Fruit fly (Drosophila melanogaster): ENCODE results near the gene IntS11.

The IntS11 gene

dm6 chr3R:29762297-29762696 lies 17.2 kb downstream of the IntS11 start:
- TF ChIP-seq CG15710 (tag; optimal IDR thresholded peaks at IDR 0.05), result peak; percentile 50
- peak; percentile 3 for TF ChIP-seq CG9948 (tag; optimal IDR thresholded peaks at IDR 0.05)
- no peak for TF ChIP-seq gl (tag; optimal IDR thresholded peaks at IDR 0.05)
- TF ChIP-seq CG32121 (GFP tag; IDR thresholded peaks at IDR 0.05), result no peak
- TF ChIP-seq rn (GFP tag; IDR thresholded peaks at IDR 0.05), result no peak
- TF ChIP-seq Ets98B (GFP tag; IDR thresholded peaks at IDR 0.05), result no peak
- TF ChIP-seq CG4496 (GFP tag; IDR thresholded peaks at IDR 0.05), result peak; percentile 29; the same call in 1 of the 3 replicates
- peak; percentile 12 for TF ChIP-seq CG34367 (tag; optimal IDR thresholded peaks at IDR 0.05)
- TF ChIP-seq Snoo (tag; optimal IDR thresholded peaks at IDR 0.05), result peak; percentile 71
- TF ChIP-seq CG14655 (GFP tag; optimal IDR thresholded peaks at IDR 0.05), result peak; percentile 34
- TF ChIP-seq CG8301 (tag; optimal IDR thresholded peaks at IDR 0.05), result peak; percentile 14
- TF ChIP-seq EcR (GFP tag; optimal IDR thresholded peaks at IDR 0.05), result no peak
- peak; percentile 31 for TF ChIP-seq Pif1A (GFP tag; optimal IDR thresholded peaks at IDR 0.05)
- peak; percentile 59 for TF ChIP-seq CG8159 (tag; optimal IDR thresholded peaks at IDR 0.05)
- peak; percentile 12 for TF ChIP-seq CG17806 (tag; optimal IDR thresholded peaks at IDR 0.05)
- TF ChIP-seq CG13204 (GFP tag; optimal IDR thresholded peaks at IDR 0.05), result no peak
- no peak for TF ChIP-seq CG10348 (GFP tag; IDR thresholded peaks at IDR 0.05)
- TF ChIP-seq fd96Ca (GFP tag; IDR thresholded peaks at IDR 0.05), result 0 out of 3 replicates have a peak, but pooled peaks have one; percentile 31
- TF ChIP-seq D1 (tag; optimal IDR thresholded peaks at IDR 0.05), result no peak
- TF ChIP-seq Pif1B (GFP tag; optimal IDR thresholded peaks at IDR 0.05), result peak; percentile 2
- TF ChIP-seq CG12605 (GFP tag; IDR thresholded peaks at IDR 0.05), result no peak

- TF ChIP-seq CG8159 (tag; optimal IDR thresholded peaks at IDR 0.05) (peak; percentile 85), EcR (GFP tag; optimal IDR thresholded peaks at IDR 0.05) (peak; percentile 51), CG17806 (tag; optimal IDR thresholded peaks at IDR 0.05) (peak; percentile 81), CG34367 (tag; optimal IDR thresholded peaks at IDR 0.05) (peak; percentile 72), CG4496 (GFP tag; IDR thresholded peaks at IDR 0.05) (peak; percentile 85), Snoo (tag; optimal IDR thresholded peaks at IDR 0.05) (peak; percentile 93), Pif1A (GFP tag; optimal IDR thresholded peaks at IDR 0.05) (peak; percentile 93), CG15710 (tag; optimal IDR thresholded peaks at IDR 0.05) (peak; percentile 83), D1 (tag; optimal IDR thresholded peaks at IDR 0.05) (peak; percentile 46), CG9948 (tag; optimal IDR thresholded peaks at IDR 0.05) (peak; percentile 75), CG32121 (GFP tag; IDR thresholded peaks at IDR 0.05) (peak; percentile 58), CG12605 (GFP tag; IDR thresholded peaks at IDR 0.05) (peak; percentile 56), Pif1B (GFP tag; optimal IDR thresholded peaks at IDR 0.05) (peak; percentile 74), CG8301 (tag; optimal IDR thresholded peaks at IDR 0.05) (peak; percentile 70), gl (tag; optimal IDR thresholded peaks at IDR 0.05) (peak; percentile 52), Ets98B (GFP tag; IDR thresholded peaks at IDR 0.05) (peak; percentile 72), fd96Ca (GFP tag; IDR thresholded peaks at IDR 0.05) (peak; percentile 77), CG13204 (GFP tag; optimal IDR thresholded peaks at IDR 0.05) (peak; percentile 36), CG14655 (GFP tag; optimal IDR thresholded peaks at IDR 0.05) (peak; percentile 71), rn (GFP tag; IDR thresholded peaks at IDR 0.05) (peak; percentile 69), CG10348 (GFP tag; IDR thresholded peaks at IDR 0.05) (no peak)
These were observed 18.0 kb downstream of the IntS11 start for dm6 chr3R:29763154-29763553.

DNA sequence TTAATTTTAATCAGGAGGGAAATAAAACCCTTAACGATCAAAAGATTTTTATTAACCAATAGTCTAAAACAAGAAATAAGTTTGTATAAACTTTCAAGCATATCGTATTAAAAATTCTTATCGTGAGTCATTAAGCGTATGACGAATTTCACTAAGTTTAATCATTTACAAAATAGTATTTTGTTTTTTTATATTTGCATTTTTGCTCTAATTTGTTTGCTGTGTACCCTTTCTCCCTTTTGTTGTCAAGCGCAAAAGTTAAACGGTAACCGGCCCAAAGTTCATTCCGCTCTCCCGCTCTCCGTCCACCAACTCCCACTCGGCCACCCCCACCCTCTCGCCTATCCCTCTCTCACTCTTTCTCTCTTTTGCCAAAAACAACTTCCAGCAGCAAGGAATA lies 18.7 kb downstream of the IntS11 start:
- no peak for TF ChIP-seq Pif1A (GFP tag; optimal IDR thresholded peaks at IDR 0.05)
- no peak for TF ChIP-seq Snoo (tag; optimal IDR thresholded peaks at IDR 0.05)
- TF ChIP-seq Pif1B (GFP tag; optimal IDR thresholded peaks at IDR 0.05), result no peak
- no peak for TF ChIP-seq CG8301 (tag; optimal IDR thresholded peaks at IDR 0.05)
- peak; percentile 29 for TF ChIP-seq CG14655 (GFP tag; optimal IDR thresholded peaks at IDR 0.05)
- no peak for TF ChIP-seq rn (GFP tag; IDR thresholded peaks at IDR 0.05)
- TF ChIP-seq CG13204 (GFP tag; optimal IDR thresholded peaks at IDR 0.05), result no peak
- TF ChIP-seq CG15710 (tag; optimal IDR thresholded peaks at IDR 0.05), result no peak
- peak; percentile 22 for TF ChIP-seq CG17806 (tag; optimal IDR thresholded peaks at IDR 0.05)
- no peak for TF ChIP-seq CG32121 (GFP tag; IDR thresholded peaks at IDR 0.05)
- no peak for TF ChIP-seq CG4496 (GFP tag; IDR thresholded peaks at IDR 0.05)
- no peak for TF ChIP-seq CG12605 (GFP tag; IDR thresholded peaks at IDR 0.05)
- no peak for TF ChIP-seq D1 (tag; optimal IDR thresholded peaks at IDR 0.05)
- TF ChIP-seq CG8159 (tag; optimal IDR thresholded peaks at IDR 0.05), result peak; percentile 43
- no peak for TF ChIP-seq CG9948 (tag; optimal IDR thresholded peaks at IDR 0.05)
- no peak for TF ChIP-seq Ets98B (GFP tag; IDR thresholded peaks at IDR 0.05)
- TF ChIP-seq CG34367 (tag; optimal IDR thresholded peaks at IDR 0.05), result no peak
- no peak for TF ChIP-seq EcR (GFP tag; optimal IDR thresholded peaks at IDR 0.05)
- TF ChIP-seq CG10348 (GFP tag; IDR thresholded peaks at IDR 0.05), result no peak
- TF ChIP-seq gl (tag; optimal IDR thresholded peaks at IDR 0.05), result no peak
- TF ChIP-seq fd96Ca (GFP tag; IDR thresholded peaks at IDR 0.05), result no peak

DNA sequence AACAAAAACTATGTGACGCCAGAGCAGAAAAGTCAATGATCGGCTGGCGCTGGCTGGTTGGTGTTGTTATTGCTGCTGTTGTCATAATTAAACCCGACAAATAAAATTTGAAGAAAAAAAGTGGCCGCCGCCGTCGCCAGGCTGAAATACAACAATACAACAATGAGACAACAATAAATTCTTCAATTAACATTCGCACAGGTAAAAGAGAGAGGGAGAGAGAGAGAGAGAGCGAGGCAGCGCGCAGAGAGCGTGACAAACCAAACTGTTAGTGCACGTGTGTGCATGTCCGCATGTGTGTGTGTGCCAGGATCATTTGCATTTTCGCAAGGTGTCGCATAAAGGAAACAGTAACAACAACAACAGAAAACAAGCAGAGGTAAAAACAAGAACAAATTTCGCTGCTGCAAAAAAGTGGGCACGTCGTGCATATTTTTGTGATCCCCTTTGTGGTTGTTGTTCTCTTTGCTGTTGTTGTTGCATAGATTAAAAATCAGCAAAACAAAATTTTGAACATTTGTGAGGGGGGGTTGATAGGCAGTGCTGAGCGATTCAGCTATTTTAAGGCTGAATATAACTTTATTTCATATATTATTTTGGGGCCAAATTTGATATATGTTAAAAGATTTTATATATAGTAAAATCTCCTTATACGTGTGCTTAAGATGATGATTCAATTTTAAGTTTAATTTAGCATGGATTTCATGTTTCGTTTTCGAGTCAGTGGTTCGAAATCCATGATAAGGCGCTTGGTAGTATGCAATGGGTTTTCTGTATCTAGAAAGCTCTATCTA lies 19.3 kb downstream of the IntS11 start:
- TF ChIP-seq D1 (tag; optimal IDR thresholded peaks at IDR 0.05) (no peak), CG13204 (GFP tag; optimal IDR thresholded peaks at IDR 0.05) (peak; percentile 11), EcR (GFP tag; optimal IDR thresholded peaks at IDR 0.05) (peak; percentile 95)

DNA sequence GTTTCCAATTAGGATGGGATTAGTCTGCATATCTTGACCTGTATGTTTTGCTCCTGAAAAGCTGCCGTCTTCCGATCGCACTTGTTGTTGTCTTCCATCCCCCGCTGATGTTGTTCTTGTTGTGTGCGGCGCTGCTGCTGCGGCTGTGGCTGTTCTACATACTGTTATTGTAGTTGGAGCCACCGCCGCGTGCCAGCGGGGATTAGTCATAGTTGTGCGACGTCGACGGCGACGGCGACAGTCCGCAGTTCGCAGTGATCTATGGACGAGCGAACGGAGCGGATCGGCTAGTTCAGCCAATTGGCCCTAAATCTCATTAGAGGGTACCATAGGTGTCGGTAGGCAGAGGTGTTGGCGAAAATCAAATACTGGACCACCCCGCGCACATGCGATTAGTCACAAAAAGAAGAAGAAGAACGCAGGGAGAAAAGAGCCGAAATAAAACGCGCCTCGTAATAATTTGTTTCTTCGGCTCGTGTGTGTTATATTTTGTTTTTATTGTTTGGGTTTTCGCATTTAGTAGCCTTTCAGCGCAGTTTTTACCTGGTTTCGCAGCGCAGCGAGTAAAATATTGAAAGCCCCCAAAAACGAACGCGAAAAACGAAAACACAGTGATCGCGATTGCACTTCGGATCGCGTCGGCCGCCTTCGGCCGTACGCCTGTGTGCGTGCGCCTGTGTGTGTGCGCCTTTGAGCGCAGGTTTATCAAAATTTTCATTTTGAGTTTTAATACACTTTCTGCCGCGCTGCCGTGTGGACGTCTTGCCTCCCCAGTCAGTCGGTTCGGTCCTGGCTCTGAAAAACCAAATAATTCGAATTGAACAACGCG lies 20.3 kb downstream of the IntS11 start, which contains the start of gene kay:
TSS of gene kay (plus strand) at position 729 of the 829 bp plus-strand sequence.
- TF ChIP-seq CG4496 (GFP tag; IDR thresholded peaks at IDR 0.05) (peak; percentile 42; the same call in 2 of the 3 replicates), CG13204 (GFP tag; optimal IDR thresholded peaks at IDR 0.05) (peak; percentile 7), CG34367 (tag; optimal IDR thresholded peaks at IDR 0.05) (no peak)
